Fruit fly (Drosophila melanogaster): ENCODE results near the gene Atg2.

Atg2 gene

dm6 chr3L:2828163-2828562 is 54.0 kb downstream of the Atg2 start:
- TF ChIP-seq Ets21C (GFP tag; optimal IDR thresholded peaks at IDR 0.05) = no peak
- TF ChIP-seq vri (GFP tag; optimal IDR thresholded peaks at IDR 0.05) = no peak
- no peak for TF ChIP-seq Hr39 (GFP tag; optimal IDR thresholded peaks at IDR 0.05)
- TF ChIP-seq Met (GFP tag; optimal IDR thresholded peaks at IDR 0.05) = no peak
- TF ChIP-seq CG3919 (GFP tag; optimal IDR thresholded peaks at IDR 0.05) = no peak
- TF ChIP-seq CG16779 (tag; optimal IDR thresholded peaks at IDR 0.05) = no peak
- no peak for TF ChIP-seq Smox (GFP tag; optimal IDR thresholded peaks at IDR 0.05)
- no peak for TF ChIP-seq CG8319 (GFP tag; optimal IDR thresholded peaks at IDR 0.05)
- TF ChIP-seq Sox15 (GFP tag; optimal IDR thresholded peaks at IDR 0.05) = no peak
- TF ChIP-seq CG32006 (GFP tag; optimal IDR thresholded peaks at IDR 0.05) = no peak
- no peak for TF ChIP-seq Eip93F (GFP tag; optimal IDR thresholded peaks at IDR 0.05)
- no peak for TF ChIP-seq Blimp-1 (GFP tag; optimal IDR thresholded peaks at IDR 0.05)
- no peak for TF ChIP-seq salr (GFP tag; optimal IDR thresholded peaks at IDR 0.05)

- TF ChIP-seq Eip78C (GFP tag) (no peak), svp (GFP tag) (no peak), CG11762 (GFP tag; optimal IDR thresholded peaks at IDR 0.05; ENCODE audit: insufficient read depth) (no peak)
Observed at dm6 chr3L:2828610-2829139, 54.5 kb downstream of the Atg2 start.

- peak; percentile 26 for TF ChIP-seq Sox102F (GFP tag; optimal IDR thresholded peaks at IDR 0.05)
- TF ChIP-seq Eip93F (GFP tag; optimal IDR thresholded peaks at IDR 0.05) = no peak
- TF ChIP-seq fkh (GFP tag; optimal IDR thresholded peaks at IDR 0.05) = no peak
- no peak for TF ChIP-seq Hr38 (GFP tag; optimal IDR thresholded peaks at IDR 0.05)
- TF ChIP-seq achi (GFP tag; optimal IDR thresholded peaks at IDR 0.05) = peak; percentile 56
- TF ChIP-seq CG11902 (GFP tag; optimal IDR thresholded peaks at IDR 0.05) = no peak
- peak; percentile 37; the same call in 1 of the 3 replicates for TF ChIP-seq eg (GFP tag; IDR thresholded peaks at IDR 0.05)
- TF ChIP-seq CG8632 (GFP tag; optimal IDR thresholded peaks at IDR 0.05) = peak; percentile 44
- TF ChIP-seq cyc (GFP tag; optimal IDR thresholded peaks at IDR 0.05) = peak; percentile 3
- peak; percentile 53 to 70 for TF ChIP-seq ss (GFP tag; optimal IDR thresholded peaks at IDR 0.05)
- TF ChIP-seq net (GFP tag; optimal IDR thresholded peaks at IDR 0.05) = peak; percentile 8
- TF ChIP-seq Blimp-1 (GFP tag; optimal IDR thresholded peaks at IDR 0.05) = no peak
- TF ChIP-seq fd59A (GFP tag; optimal IDR thresholded peaks at IDR 0.05) = peak; percentile 46
- TF ChIP-seq Eip78C (GFP tag) = peak; percentile 88
- peak; percentile 40 for TF ChIP-seq CG8319 (GFP tag; optimal IDR thresholded peaks at IDR 0.05)
- peak; percentile 48 for TF ChIP-seq pdm3 (GFP tag; optimal IDR thresholded peaks at IDR 0.05)
- TF ChIP-seq spab (GFP tag; optimal IDR thresholded peaks at IDR 0.05) = peak; percentile 53
- TF ChIP-seq CG10631 (GFP tag; optimal IDR thresholded peaks at IDR 0.05) = peak; percentile 39
- TF ChIP-seq CG1621 (tag; optimal IDR thresholded peaks at IDR 0.05) = no peak
- TF ChIP-seq CG9139 (GFP tag; optimal IDR thresholded peaks at IDR 0.05) = peak; percentile 1
- no peak for TF ChIP-seq Lpt (GFP tag; optimal IDR thresholded peaks at IDR 0.05)
- peak; percentile 50 for TF ChIP-seq acj6 (GFP tag; optimal IDR thresholded peaks at IDR 0.05)
- TF ChIP-seq Sox14 (GFP tag; optimal IDR thresholded peaks at IDR 0.05) = peak; percentile 33
- TF ChIP-seq salr (GFP tag; optimal IDR thresholded peaks at IDR 0.05) = peak; percentile 4 to 20
- TF ChIP-seq Ets96B (tag; optimal IDR thresholded peaks at IDR 0.05) = peak; percentile 51
- TF ChIP-seq CG6792 (GFP tag; optimal IDR thresholded peaks at IDR 0.05) = peak; percentile 39
- TF ChIP-seq vri (GFP tag; optimal IDR thresholded peaks at IDR 0.05) = peak; percentile 37
- peak; percentile 46; the same call in 1 of the 2 replicates for TF ChIP-seq CG15336 (GFP tag; IDR thresholded peaks at IDR 0.05)
- peak; percentile 16; the same call in 1 of the 2 replicates for TF ChIP-seq Gug (GFP tag; IDR thresholded peaks at IDR 0.05)
- TF ChIP-seq Met (GFP tag; optimal IDR thresholded peaks at IDR 0.05) = peak; percentile 61
- peak; percentile 72 for TF ChIP-seq CG6163 (GFP tag; IDR thresholded peaks at IDR 0.05)
- no peak for TF ChIP-seq CG16779 (tag; optimal IDR thresholded peaks at IDR 0.05)
- no peak for TF ChIP-seq CG4318 (GFP tag; optimal IDR thresholded peaks at IDR 0.05)
- TF ChIP-seq OdsH (GFP tag; optimal IDR thresholded peaks at IDR 0.05) = peak; percentile 52
- TF ChIP-seq CG7368 (GFP tag; optimal IDR thresholded peaks at IDR 0.05) = peak; percentile 17
- TF ChIP-seq CG3032 (tag; optimal IDR thresholded peaks at IDR 0.05) = peak; percentile 75
- TF ChIP-seq esn (GFP tag; optimal IDR thresholded peaks at IDR 0.05) = peak; percentile 62
- TF ChIP-seq CG6854 (GFP tag; optimal IDR thresholded peaks at IDR 0.05) = no peak
- peak; percentile 33 for TF ChIP-seq CG32006 (GFP tag; optimal IDR thresholded peaks at IDR 0.05)
- peak; percentile 54 for TF ChIP-seq CG34406 (GFP tag; optimal IDR thresholded peaks at IDR 0.05)
Observed at dm6 chr3L:2829916-2830315, 55.8 kb downstream of the Atg2 start.
